Worm (Caenorhabditis elegans) whole organism, young adult: ENCODE results near the gene grl-11.
A peak's percentile ranks its signal among the peaks of the same experiment; 100 is the strongest.

Experiments
- B0336.3 ChIP-seq: fragments of 200-800 bp; sonication (Bioruptor generic); IDR thresholded peaks from 2 replicates; pipeline ENCODE4 v1.3.6; 2022; ENCODE audit warnings: missing genetic modification characterization, missing compliant biosample characterization
- C06A6.2 ChIP-seq: fragments of 200-800 bp; sonication (Bioruptor generic); conservative IDR thresholded peaks from 2 replicates; pipeline ENCODE4 v1.3.6; 2022; ENCODE audit warnings: missing genetic modification characterization, missing compliant biosample characterization
- F23B12.7 ChIP-seq: sonication (generic microtip); optimal IDR thresholded peaks from 2 replicates; lab custom pipeline; 2017; ENCODE audit warnings: missing genetic modification characterization, mild to moderate bottlenecking, missing compliant biosample characterization, antibody characterized with exemption, moderate library complexity; ENCODE audit not compliant: insufficient read depth
- F39B2.1 ChIP-seq: fragments of 200-800 bp; sonication (Bioruptor generic); IDR thresholded peaks from 2 replicates; pipeline ENCODE4 v1.3.6; 2022; ENCODE audit warnings: missing genetic modification reagents, missing genetic modification characterization, missing compliant biosample characterization
- F57A8.1 ChIP-seq: fragments of 200-800 bp; sonication (Bioruptor generic); optimal IDR thresholded peaks from 2 replicates; lab custom pipeline; 2018; ENCODE audit warnings: mild to moderate bottlenecking, missing genetic modification characterization, moderate library complexity, missing compliant biosample characterization
- F57C9.4 ChIP-seq: sonication (generic microtip); optimal IDR thresholded peaks from 2 replicates; lab custom pipeline; 2017; ENCODE audit warnings: mild to moderate bottlenecking, missing genetic modification characterization, missing compliant biosample characterization
- T07F8.4 ChIP-seq: sonication (generic microtip); optimal IDR thresholded peaks from 2 replicates; lab custom pipeline; 2016; ENCODE audit warnings: mild to moderate bottlenecking, missing genetic modification characterization, moderate library complexity, missing compliant biosample characterization
- T26A5.8 ChIP-seq: sonication (generic microtip); optimal IDR thresholded peaks from 2 replicates; lab custom pipeline; 2016; ENCODE audit warnings: missing genetic modification characterization, missing compliant biosample characterization
- Y53G8AR.9 ChIP-seq: fragments of 200-800 bp; sonication (Bioruptor generic); conservative IDR thresholded peaks from 2 replicates; pipeline ENCODE4 v1.3.6; 2022; ENCODE audit warnings: missing genetic modification reagents, missing genetic modification characterization, missing compliant biosample characterization
- Y67H2A.10 ChIP-seq: fragments of 200-800 bp; sonication (Bioruptor generic); conservative IDR thresholded peaks from 2 replicates; pipeline ENCODE4 v1.3.6; 2022; ENCODE audit warnings: missing genetic modification reagents, missing genetic modification characterization, missing compliant biosample characterization
- atf-7 ChIP-seq: sonication (generic microtip); optimal IDR thresholded peaks from 2 replicates; lab custom pipeline; 2017; ENCODE audit warnings: mild to moderate bottlenecking, missing genetic modification characterization, missing compliant biosample characterization
- attf-3 ChIP-seq: fragments of 200-800 bp; sonication (Bioruptor generic); conservative IDR thresholded peaks from 2 replicates; pipeline ENCODE4 v1.3.6; 2022; ENCODE audit warnings: missing genetic modification reagents, missing genetic modification characterization, missing compliant biosample characterization
- bed-2 ChIP-seq: fragments of 200-800 bp; sonication (Bioruptor generic); IDR thresholded peaks from 2 replicates; pipeline ENCODE4 v1.3.6; 2022; ENCODE audit warnings: missing genetic modification reagents, missing genetic modification characterization, missing compliant biosample characterization
- ceh-79 ChIP-seq: sonication (generic microtip); optimal IDR thresholded peaks from 2 replicates; lab custom pipeline; 2017; ENCODE audit warnings: mild to moderate bottlenecking, missing genetic modification characterization, missing compliant biosample characterization
- die-1 ChIP-seq: sonication (generic microtip); optimal IDR thresholded peaks from 2 replicates; lab custom pipeline; 2016; ENCODE audit warnings: missing genotype, mild to moderate bottlenecking, missing genetic modification characterization, missing compliant biosample characterization
- dpff-1 ChIP-seq: sonication (generic microtip); optimal IDR thresholded peaks from 2 replicates; lab custom pipeline; 2017; ENCODE audit warnings: mild to moderate bottlenecking, missing genetic modification characterization, missing compliant biosample characterization
- dpl-1 ChIP-seq: fragments of 150-350 bp; optimal IDR thresholded peaks from 2 replicates; lab custom pipeline; 2014; ENCODE audit warnings: missing biosample characterization, missing genetic modification reagents, missing genetic modification characterization
- efl-1 ChIP-seq: fragments of 150-350 bp; optimal IDR thresholded peaks from 2 replicates; lab custom pipeline; 2014; ENCODE audit warnings: missing biosample characterization, missing genetic modification reagents, missing genetic modification characterization
- egl-18 ChIP-seq: fragments of 200-800 bp; sonication (Bioruptor generic); IDR thresholded peaks from 2 replicates; pipeline ENCODE4 v1.3.6; 2022; ENCODE audit warnings: missing genetic modification reagents, missing genetic modification characterization, missing compliant biosample characterization
- hlh-12 ChIP-seq: sonication (generic microtip); optimal IDR thresholded peaks from 2 replicates; lab custom pipeline; 2016; ENCODE audit warnings: missing genetic modification characterization, missing compliant biosample characterization
- hmg-1.2 ChIP-seq: fragments of 200-800 bp; sonication (Bioruptor generic); IDR thresholded peaks from 2 replicates; pipeline ENCODE4 v1.3.6; 2022; ENCODE audit warnings: missing genetic modification reagents, missing genetic modification characterization, missing compliant biosample characterization
- lin-35 ChIP-seq, 3 experiments: fragments of 150-350 bp in 2 of 3; sonication (generic microtip) in 1 of 3; optimal IDR thresholded peaks; 2 replicates each; lab custom pipeline; 2014 to 2018; ENCODE audit warnings: missing biosample characterization in 3 of 3, missing genetic modification characterization in 3 of 3, missing genetic modification reagents in 3 of 3
- lin-54 ChIP-seq: fragments of 200-800 bp; sonication (Bioruptor generic); optimal IDR thresholded peaks from 2 replicates; lab custom pipeline; 2018; ENCODE audit warnings: mild to moderate bottlenecking, missing genetic modification characterization, missing compliant biosample characterization
- lsl-1 ChIP-seq: fragments of 200-800 bp; sonication (Bioruptor generic); optimal IDR thresholded peaks from 2 replicates; lab custom pipeline; 2018; ENCODE audit warnings: mild to moderate bottlenecking, missing genetic modification characterization, moderate library complexity, missing compliant biosample characterization
- lsy-27 ChIP-seq: sonication (generic microtip); optimal IDR thresholded peaks from 2 replicates; lab custom pipeline; 2017; ENCODE audit warnings: missing genetic modification characterization, mild to moderate bottlenecking, missing compliant biosample characterization, antibody characterized with exemption, missing genotype, borderline replicate concordance; ENCODE audit not compliant: insufficient read depth
- madf-8 ChIP-seq: fragments of 200-800 bp; sonication (Bioruptor generic); conservative IDR thresholded peaks from 2 replicates; pipeline ENCODE4 v1.3.6; 2022; ENCODE audit warnings: missing genetic modification reagents, missing genetic modification characterization, missing compliant biosample characterization
- mcd-1 ChIP-seq: fragments of 200-800 bp; sonication (Bioruptor generic); IDR thresholded peaks from 2 replicates; pipeline ENCODE4 v1.3.6; 2022; ENCODE audit warnings: missing genetic modification reagents, missing genetic modification characterization, missing compliant biosample characterization
- nhr-120 ChIP-seq: fragments of 200-800 bp; sonication (Bioruptor generic); IDR thresholded peaks from 2 replicates; pipeline ENCODE4 v1.3.6; 2022; ENCODE audit warnings: missing genetic modification characterization, missing compliant biosample characterization
- nhr-90 ChIP-seq: sonication (generic microtip); optimal IDR thresholded peaks from 2 replicates; lab custom pipeline; 2016; ENCODE audit warnings: missing genotype, mild to moderate bottlenecking, missing genetic modification characterization, missing compliant biosample characterization
- pha-4 ChIP-seq: fragments of 150-350 bp; sonication (generic microtip); optimal IDR thresholded peaks from 2 replicates; lab custom pipeline; 2014; ENCODE audit warnings: missing biosample characterization, missing genetic modification reagents, missing genetic modification characterization
- rcor-1 ChIP-seq: fragments of 200-800 bp; sonication (Bioruptor generic); IDR thresholded peaks from 2 replicates; pipeline ENCODE4 v1.3.6; 2022; ENCODE audit warnings: missing genetic modification reagents, missing genetic modification characterization, missing compliant biosample characterization
- repo-1 ChIP-seq: sonication (generic microtip); optimal IDR thresholded peaks from 2 replicates; lab custom pipeline; 2017; ENCODE audit warnings: mild to moderate bottlenecking, missing genetic modification characterization, missing compliant biosample characterization
- snpc-1.1 ChIP-seq: sonication (generic microtip); optimal IDR thresholded peaks from 2 replicates; lab custom pipeline; 2017; ENCODE audit warnings: missing genetic modification characterization, mild to moderate bottlenecking, missing compliant biosample characterization, antibody characterized with exemption, moderate library complexity, missing genotype, missing genetic modification reagents; ENCODE audit not compliant: insufficient read depth
- xnd-1 ChIP-seq: sonication (generic microtip); optimal IDR thresholded peaks from 2 replicates; lab custom pipeline; 2016; ENCODE audit warnings: missing genotype, missing genetic modification reagents, missing genetic modification characterization, missing compliant biosample characterization
- ztf-28 ChIP-seq: fragments of 200-800 bp; sonication (Bioruptor generic); IDR thresholded peaks from 2 replicates; pipeline ENCODE4 v1.3.6; 2022; ENCODE audit warnings: missing genetic modification reagents, missing genetic modification characterization, missing compliant biosample characterization

Gene grl-11

ce11 chrIII:9091392-9092291 lies 26.5 kb downstream of the grl-11 start, which contains the start of gene glp-1 (continued):
- TF ChIP-seq xnd-1 (tag; lab: Kevin White, UChicago) (peak; percentile 30), lsy-27 (no peak), dpff-1 (tag; lab: Kevin White, UChicago) (no peak), T26A5.8 (tag; lab: Kevin White, UChicago) (no peak), attf-3 (peak; percentile 61; the same call in 1 of the 2 replicates), efl-1 (GFP tag; lab: Kevin White, UChicago) (peak; percentile 91), die-1 (no peak), F57A8.1 (no peak), bed-2 (no peak), T07F8.4 (tag; lab: Kevin White, UChicago) (no peak), nhr-120 (no peak), snpc-1.1 (tag; lab: Kevin White, UChicago) (no peak), Y67H2A.10 (GFP tag; lab: Robert Waterston, UW) (no peak), lin-35 (GFP tag; optimal IDR thresholded peaks at IDR 0.05; lab: Kevin White, UChicago) (no peak), F23B12.7 (tag; lab: Kevin White, UChicago) (no peak), F57C9.4 (tag; lab: Kevin White, UChicago) (no peak), madf-8 (peak; percentile 66), ceh-79 (no peak), nhr-90 (tag; lab: Kevin White, UChicago) (no peak), pha-4 (tag; lab: Kevin White, UChicago) (no peak), C06A6.2 (GFP tag; lab: Robert Waterston, UW) (no peak), ztf-28 (GFP tag; lab: Robert Waterston, UW) (no peak), hlh-12 (tag; lab: Kevin White, UChicago) (no peak), B0336.3 (GFP tag; lab: Robert Waterston, UW) (no peak), hmg-1.2 (peak; percentile 5; the same call in 1 of the 2 replicates), rcor-1 (GFP tag; lab: Robert Waterston, UW) (no peak), repo-1 (tag; lab: Kevin White, UChicago) (no peak), F39B2.1 (GFP tag; lab: Robert Waterston, UW) (no peak), dpl-1 (peak; percentile 65), egl-18 (no peak), Y53G8AR.9 (no peak), atf-7 (tag; lab: Kevin White, UChicago) (no peak), lsl-1 (GFP tag; lab: Kevin White, UChicago) (peak; percentile 95)

- peak; percentile 96 for TF ChIP-seq attf-3
- peak; percentile 52 for TF ChIP-seq efl-1 (GFP tag; lab: Kevin White, UChicago)
- TF ChIP-seq lin-54 (GFP tag; lab: Kevin White, UChicago), result peak; percentile 56
- TF ChIP-seq hlh-12 (tag; lab: Kevin White, UChicago), result no peak
- 0 out of 2 replicates have a peak, but pooled peaks have one; percentile 25 for TF ChIP-seq mcd-1
These were observed 28.8 kb downstream of the grl-11 start, which contains the start of the genes mccc-2 and mrpl-44 for ce11 chrIII:9089325-9089823. Gene mccc-2, minus strand, starts transcription at chrIII:9089375. Gene mrpl-44, minus strand, starts transcription at chrIII:9089375.
